Worm (Caenorhabditis elegans): Measurements from ENCODE around the gene T04C12.8.

DNA sequence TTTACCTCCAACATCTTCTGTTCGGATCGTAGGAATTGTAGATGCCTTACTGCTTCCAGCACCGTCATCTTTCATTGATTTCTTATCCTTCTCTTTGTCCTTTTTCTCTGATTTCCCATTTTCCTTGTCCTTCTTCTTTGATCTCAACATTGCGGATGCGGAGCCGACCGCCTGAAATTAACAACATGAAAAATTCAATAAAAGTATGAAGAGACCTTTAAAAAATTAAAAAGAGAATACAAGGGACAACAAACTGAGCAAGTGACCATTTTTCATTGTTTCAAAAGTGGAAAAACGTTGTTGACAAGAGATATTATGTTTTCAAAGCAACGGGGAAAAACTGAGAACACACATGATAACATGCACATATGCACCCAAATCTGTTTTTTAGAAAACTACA is 38.5 kb downstream of the T04C12.8 start:
- no peak for TF ChIP-seq him-1 (tag; optimal IDR thresholded peaks at IDR 0.05)
- TF ChIP-seq W03F9.2 (tag; optimal IDR thresholded peaks at IDR 0.05) = no peak
- TF ChIP-seq dao-5 (tag; optimal IDR thresholded peaks at IDR 0.05) = no peak

All from whole organism, L4/young adult.